Worm (Caenorhabditis elegans): Measurements from ENCODE around the gene C23H4.6.

- TF ChIP-seq ztf-23 (GFP tag; IDR thresholded peaks at IDR 0.05), result no peak
- no peak for TF ChIP-seq tab-1 (GFP tag; IDR thresholded peaks at IDR 0.05)
- TF ChIP-seq klf-2 (GFP tag; conservative IDR thresholded peaks at IDR 0.05), result no peak
- no peak for TF ChIP-seq T22C8.4 (GFP tag; IDR thresholded peaks at IDR 0.05)
- TF ChIP-seq ztf-29 (GFP tag; IDR thresholded peaks at IDR 0.05), result no peak
- TF ChIP-seq med-1 (GFP tag; optimal IDR thresholded peaks at IDR 0.05; ENCODE audit: insufficient read depth), result no peak
These were observed 29.8 kb upstream of the C23H4.6 start for ce11 chrX:12205478-12206059.
